Fruit fly (Drosophila melanogaster): ENCODE measurements around the gene CG17258.
A peak's percentile ranks its signal among the peaks of the same experiment; 100 is the strongest.

The CG17258 gene

dm6 chr2L:3037153-3037579 lies 2.0 kb upstream of the CG17258 start, which contains the start of the genes CG17260 and SerRS (continued):
- peak; percentile 81 for TF ChIP-seq CG1603 (tag; optimal IDR thresholded peaks at IDR 0.05)
- TF ChIP-seq cato (GFP tag; optimal IDR thresholded peaks at IDR 0.05; ENCODE audit: borderline replicate concordance), result peak; percentile 86
- no peak for TF ChIP-seq CG12769 (tag; optimal IDR thresholded peaks at IDR 0.05)
- TF ChIP-seq CG3281 (GFP tag; optimal IDR thresholded peaks at IDR 0.05), result peak; percentile 89
- peak; percentile 89 for TF ChIP-seq PHDP (tag; optimal IDR thresholded peaks at IDR 0.05)
- peak; percentile 87 for TF ChIP-seq CG9437 (GFP tag; optimal IDR thresholded peaks at IDR 0.05)
- no peak for TF ChIP-seq nau (GFP tag; optimal IDR thresholded peaks at IDR 0.05)
- peak; percentile 22; the same call in 1 of the 2 replicates for TF ChIP-seq amos (GFP tag; IDR thresholded peaks at IDR 0.05; ENCODE audit: partially characterized antibody)
- TF ChIP-seq CG18764 (GFP tag; optimal IDR thresholded peaks at IDR 0.05), result peak; percentile 89
- peak; percentile 97 for TF ChIP-seq gem (tag; optimal IDR thresholded peaks at IDR 0.05)
- TF ChIP-seq trh (GFP tag; optimal IDR thresholded peaks at IDR 0.05), result peak; percentile 67
- peak; percentile 86 for TF ChIP-seq H15 (GFP tag; IDR thresholded peaks at IDR 0.05)
- peak; percentile 70 for TF ChIP-seq CG8281 (tag; optimal IDR thresholded peaks at IDR 0.05)
- TF ChIP-seq vfl (GFP tag; optimal IDR thresholded peaks at IDR 0.05), result peak; percentile 92
- TF ChIP-seq CG10267 (tag; optimal IDR thresholded peaks at IDR 0.05), result peak; percentile 97
- peak; percentile 81; the same call in 1 of the 2 replicates for TF ChIP-seq seq (GFP tag; IDR thresholded peaks at IDR 0.05)
- TF ChIP-seq CG8089 (GFP tag; optimal IDR thresholded peaks at IDR 0.05), result peak; percentile 83
- peak; percentile 76 to 96 for TF ChIP-seq crp (GFP tag; optimal IDR thresholded peaks at IDR 0.05)
- peak; percentile 85 for TF ChIP-seq CG10462 (GFP tag; optimal IDR thresholded peaks at IDR 0.05)
- TF ChIP-seq CG6272 (GFP tag; IDR thresholded peaks at IDR 0.05), result peak; percentile 93
- peak; percentile 96 for TF ChIP-seq nmo (GFP tag; optimal IDR thresholded peaks at IDR 0.05)
- peak; percentile 94 for TF ChIP-seq CG18476 (GFP tag; optimal IDR thresholded peaks at IDR 0.05)
- TF ChIP-seq Fer2 (tag; optimal IDR thresholded peaks at IDR 0.05), result peak; percentile 90
- peak; percentile 38 for TF ChIP-seq TFAM (GFP tag; optimal IDR thresholded peaks at IDR 0.05)
- TF ChIP-seq hth (optimal IDR thresholded peaks at IDR 0.05), result no peak
- TF ChIP-seq CG3726 (GFP tag; IDR thresholded peaks at IDR 0.05), result peak; percentile 78; the same call in 2 of the 3 replicates
- TF ChIP-seq Aef1 (GFP tag; IDR thresholded peaks at IDR 0.05), result peak; percentile 91
- peak; percentile 50 for TF ChIP-seq hbn (GFP tag; IDR thresholded peaks at IDR 0.05; ENCODE audit: partially characterized antibody)
- TF ChIP-seq dan (GFP tag; IDR thresholded peaks at IDR 0.05), result peak; percentile 86
- TF ChIP-seq hb (GFP tag; IDR thresholded peaks at IDR 0.05; ENCODE audit: partially characterized antibody), result no peak
- TF ChIP-seq chm (GFP tag; IDR thresholded peaks at IDR 0.05), result peak; percentile 36; the same call in 1 of the 2 replicates
- peak; percentile 61 for TF ChIP-seq Jarid2 (GFP tag; optimal IDR thresholded peaks at IDR 0.05)
- peak; percentile 94 for TF ChIP-seq CG12155 (GFP tag; optimal IDR thresholded peaks at IDR 0.05)
- TF ChIP-seq CG11398 (GFP tag; optimal IDR thresholded peaks at IDR 0.05), result peak; percentile 82
- peak; percentile 94 for TF ChIP-seq sisA (GFP tag; IDR thresholded peaks at IDR 0.05)
- peak; percentile 92 for TF ChIP-seq tin (GFP tag; optimal IDR thresholded peaks at IDR 0.05)
- peak; percentile 81 for TF ChIP-seq Deaf1 (tag; optimal IDR thresholded peaks at IDR 0.05)
- no peak for TF ChIP-seq h (optimal IDR thresholded peaks at IDR 0.05)
- TF ChIP-seq Bgb (GFP tag; IDR thresholded peaks at IDR 0.05; ENCODE audit: partially characterized antibody), result no peak
- peak; percentile 92 for TF ChIP-seq ttk (GFP tag; IDR thresholded peaks at IDR 0.05)
- TF ChIP-seq CG12104 (GFP tag; optimal IDR thresholded peaks at IDR 0.05), result peak; percentile 89
- peak; percentile 67 for TF ChIP-seq CG15073 (GFP tag; optimal IDR thresholded peaks at IDR 0.05)
- peak; percentile 58 for TF ChIP-seq hkb (optimal IDR thresholded peaks at IDR 0.05)
- TF ChIP-seq hkb (GFP tag; IDR thresholded peaks at IDR 0.05), result peak; percentile 87
- TF ChIP-seq Ssrp (tag; optimal IDR thresholded peaks at IDR 0.05), result peak; percentile 92
- TF ChIP-seq CG31388 (GFP tag; optimal IDR thresholded peaks at IDR 0.05), result peak; percentile 80
- TF ChIP-seq tap (tag; optimal IDR thresholded peaks at IDR 0.05), result no peak
- peak; percentile 90 for TF ChIP-seq CG34376 (GFP tag; optimal IDR thresholded peaks at IDR 0.05)
- TF ChIP-seq ken (GFP tag; IDR thresholded peaks at IDR 0.05), result peak; percentile 94
- peak; percentile 82 for TF ChIP-seq Taf1 (GFP tag; IDR thresholded peaks at IDR 0.05)
- TF ChIP-seq danr (GFP tag; IDR thresholded peaks at IDR 0.05), result peak; percentile 84
